Worm (Caenorhabditis elegans) whole organism, late embryonic: ENCODE measurements around the gene nlp-25.

Source experiments
- C08G9.2 ChIP-seq: sonication (generic microtip); optimal IDR thresholded peaks from 2 replicates; lab custom pipeline; 2016; ENCODE audit warnings: mild to moderate bottlenecking, missing genetic modification characterization, moderate library complexity, missing compliant biosample characterization
- K02D7.2 ChIP-seq: sonication (generic microtip); optimal IDR thresholded peaks from 2 replicates; lab custom pipeline; 2017; ENCODE audit warnings: mild to moderate bottlenecking, missing genetic modification characterization, missing compliant biosample characterization
- K09A11.1 ChIP-seq: sonication (generic microtip); optimal IDR thresholded peaks from 2 replicates; lab custom pipeline; 2017; ENCODE audit warnings: antibody characterized with exemption, mild to moderate bottlenecking, missing genetic modification characterization, missing compliant biosample characterization; ENCODE audit not compliant: insufficient read depth
- T23F11.4 ChIP-seq: fragments of 200-800 bp; sonication (Bioruptor generic); optimal IDR thresholded peaks from 2 replicates; lab custom pipeline; 2018; ENCODE audit warnings: mild to moderate bottlenecking, missing genetic modification characterization, missing compliant biosample characterization
- Y22D7AL.16 ChIP-seq: sonication (generic microtip); optimal IDR thresholded peaks from 2 replicates; lab custom pipeline; 2016; ENCODE audit warnings: missing genetic modification characterization, missing compliant biosample characterization
- ceh-19 ChIP-seq: fragments of 200-800 bp; sonication (Bioruptor generic); optimal IDR thresholded peaks from 2 replicates; lab custom pipeline; 2018; ENCODE audit warnings: mild to moderate bottlenecking, missing genetic modification characterization, missing compliant biosample characterization
- ceh-2 ChIP-seq: sonication (generic microtip); optimal IDR thresholded peaks from 2 replicates; lab custom pipeline; 2016; ENCODE audit warnings: missing genotype, missing genetic modification characterization, missing compliant biosample characterization
- ceh-24 ChIP-seq: sonication (generic microtip); optimal IDR thresholded peaks from 2 replicates; lab custom pipeline; 2016; ENCODE audit warnings: mild to moderate bottlenecking, missing genetic modification characterization, missing compliant biosample characterization
- ceh-30 ChIP-seq: fragments of 150-350 bp; optimal IDR thresholded peaks from 2 replicates; lab custom pipeline; 2014; ENCODE audit warnings: missing biosample characterization, missing genetic modification characterization
- ceh-9 ChIP-seq: sonication (generic microtip); optimal IDR thresholded peaks from 2 replicates; lab custom pipeline; 2016; ENCODE audit warnings: mild to moderate bottlenecking, missing genetic modification characterization, inconsistent platforms, missing compliant biosample characterization
- dmd-4 ChIP-seq: sonication (generic microtip); optimal IDR thresholded peaks from 2 replicates; lab custom pipeline; 2016; ENCODE audit warnings: borderline replicate concordance, missing genetic modification characterization, missing compliant biosample characterization
- elt-2 ChIP-seq: sonication (generic microtip); optimal IDR thresholded peaks from 2 replicates; lab custom pipeline; 2016; ENCODE audit warnings: missing genetic modification reagents, missing genetic modification characterization, missing compliant biosample characterization
- eyg-1 ChIP-seq: sonication (generic microtip); optimal IDR thresholded peaks from 2 replicates; lab custom pipeline; 2016; ENCODE audit warnings: missing genotype, missing genetic modification characterization, missing compliant biosample characterization
- fkh-10 ChIP-seq: fragments of 150-350 bp; optimal IDR thresholded peaks from 2 replicates; lab custom pipeline; 2014; ENCODE audit warnings: missing biosample characterization, missing genetic modification reagents, missing genetic modification characterization
- fkh-6 ChIP-seq: sonication (generic microtip); optimal IDR thresholded peaks from 2 replicates; lab custom pipeline; 2016; ENCODE audit warnings: missing genetic modification characterization, missing compliant biosample characterization
- gmeb-2 ChIP-seq: sonication (generic microtip); optimal IDR thresholded peaks from 2 replicates; lab custom pipeline; 2016; ENCODE audit warnings: missing genetic modification characterization, inconsistent platforms, missing compliant biosample characterization
- hlh-30 ChIP-seq: sonication (generic microtip); optimal IDR thresholded peaks from 2 replicates; lab custom pipeline; 2017; ENCODE audit warnings: antibody characterized with exemption, missing genetic modification characterization, missing compliant biosample characterization; ENCODE audit not compliant: insufficient read depth
- hlh-8 ChIP-seq: sonication (generic microtip); optimal IDR thresholded peaks from 2 replicates; lab custom pipeline; 2016; ENCODE audit warnings: missing genotype, missing genetic modification characterization, missing compliant biosample characterization
- lim-6 ChIP-seq: sonication (generic microtip); optimal IDR thresholded peaks from 2 replicates; lab custom pipeline; 2016; ENCODE audit warnings: missing genetic modification characterization, missing compliant biosample characterization
- madf-2 ChIP-seq: sonication (generic microtip); optimal IDR thresholded peaks from 2 replicates; lab custom pipeline; 2017; ENCODE audit warnings: missing genetic modification characterization, missing compliant biosample characterization
- nhr-11 ChIP-seq: fragments of 150-350 bp; optimal IDR thresholded peaks from 2 replicates; lab custom pipeline; 2014; ENCODE audit warnings: missing biosample characterization, missing genetic modification characterization
- nhr-232 ChIP-seq: sonication (generic microtip); optimal IDR thresholded peaks from 2 replicates; lab custom pipeline; 2016; ENCODE audit warnings: missing genetic modification characterization, missing compliant biosample characterization
- pax-1 ChIP-seq: fragments of 150-350 bp; optimal IDR thresholded peaks from 2 replicates; lab custom pipeline; 2014; ENCODE audit warnings: missing biosample characterization, missing genetic modification characterization
- pha-2 ChIP-seq: sonication (generic microtip); optimal IDR thresholded peaks from 2 replicates; lab custom pipeline; 2017; ENCODE audit warnings: mild to moderate bottlenecking, missing genetic modification characterization, missing compliant biosample characterization
- pha-4 ChIP-seq: fragments of 150-350 bp; optimal IDR thresholded peaks from 2 replicates; lab custom pipeline; 2018; ENCODE audit warnings: missing biosample characterization, missing genetic modification reagents, missing genetic modification characterization
- ref-2 ChIP-seq: sonication (generic microtip); optimal IDR thresholded peaks from 2 replicates; lab custom pipeline; 2016; ENCODE audit warnings: missing genetic modification characterization, missing compliant biosample characterization
- rnt-1 ChIP-seq: sonication (generic microtip); optimal IDR thresholded peaks from 2 replicates; lab custom pipeline; 2016; ENCODE audit warnings: missing genetic modification characterization, missing compliant biosample characterization
- tbx-2 ChIP-seq: sonication (generic microtip); optimal IDR thresholded peaks from 2 replicates; lab custom pipeline; 2016; ENCODE audit warnings: missing genetic modification characterization, missing compliant biosample characterization
- ttx-3 ChIP-seq: sonication (generic microtip); optimal IDR thresholded peaks from 2 replicates; lab custom pipeline; 2016; ENCODE audit warnings: missing genetic modification reagents, missing genetic modification characterization, missing compliant biosample characterization
- unc-3 ChIP-seq, 2 experiments: fragments of 200-800 bp in 1 of 2; sonication (Bioruptor generic) in 1 of 2; sonication (generic microtip) in 1 of 2; conservative IDR thresholded peaks in 1 of 2; optimal IDR thresholded peaks in 1 of 2; 2 replicates each; pipeline versions ENCODE4 v1.3.6 to Lab custom; 2016 to 2022; ENCODE audit warnings: missing compliant biosample characterization in 2 of 2, missing genetic modification characterization in 2 of 2, missing genetic modification reagents in 1 of 2
- unc-42 ChIP-seq: sonication (generic microtip); optimal IDR thresholded peaks from 2 replicates; lab custom pipeline; 2016; ENCODE audit warnings: missing genotype, missing genetic modification characterization, missing compliant biosample characterization
- unc-86 ChIP-seq: sonication (generic microtip); optimal IDR thresholded peaks from 2 replicates; lab custom pipeline; 2016; ENCODE audit warnings: missing genetic modification characterization, missing compliant biosample characterization
- zip-5 ChIP-seq: sonication (generic microtip); optimal IDR thresholded peaks from 2 replicates; lab custom pipeline; 2016; ENCODE audit warnings: missing genetic modification characterization, missing compliant biosample characterization

Gene nlp-25

ce11 chrV:19622440-19622914 lies 16.5 kb downstream of the nlp-25 start, which contains the start of gene Y43F8C.3 (continued):
- peak; percentile 17 for TF ChIP-seq T23F11.4 (GFP tag; lab: Kevin White, UChicago)
- TF ChIP-seq lim-6 (tag; lab: Kevin White, UChicago): no peak
- no peak for TF ChIP-seq C08G9.2 (tag; lab: Kevin White, UChicago)
- TF ChIP-seq K09A11.1 (tag; lab: Kevin White, UChicago): peak; percentile 51
- TF ChIP-seq ceh-19 (GFP tag; lab: Kevin White, UChicago): peak; percentile 72
- TF ChIP-seq unc-42: no peak
- TF ChIP-seq nhr-232: no peak
- TF ChIP-seq dmd-4 (tag; lab: Kevin White, UChicago): no peak
- TF ChIP-seq elt-2: peak; percentile 41
- no peak for TF ChIP-seq K02D7.2 (tag; lab: Kevin White, UChicago)

- TF ChIP-seq elt-2 (peak; percentile 81), lim-6 (tag; lab: Kevin White, UChicago) (no peak)
Measured at ce11 chrV:19623523-19624312, 17.7 kb downstream of the nlp-25 start.

- no peak for TF ChIP-seq tbx-2 (tag; lab: Kevin White, UChicago)
- TF ChIP-seq dmd-4 (tag; lab: Kevin White, UChicago): no peak
- no peak for TF ChIP-seq pha-4 (tag; lab: Kevin White, UChicago)
- no peak for TF ChIP-seq ceh-30 (tag; lab: Kevin White, UChicago)
- TF ChIP-seq fkh-6: no peak
- no peak for TF ChIP-seq ref-2 (tag; lab: Kevin White, UChicago)
- TF ChIP-seq madf-2 (tag; lab: Kevin White, UChicago): no peak
- no peak for TF ChIP-seq pha-2 (tag; lab: Kevin White, UChicago)
- no peak for TF ChIP-seq lim-6 (tag; lab: Kevin White, UChicago)
- no peak for TF ChIP-seq gmeb-2
Measured at ce11 chrV:19624749-19625148, 18.8 kb downstream of the nlp-25 start, which contains the start of gene dyf-19. dyf-19 (plus strand) TSS chrV:19625049.

- TF ChIP-seq nhr-11 (no peak), ceh-2 (tag; lab: Kevin White, UChicago) (no peak), rnt-1 (tag; lab: Kevin White, UChicago) (no peak), Y22D7AL.16 (tag; lab: Kevin White, UChicago) (no peak), ceh-24 (tag; lab: Kevin White, UChicago) (no peak), pax-1 (tag; lab: Kevin White, UChicago) (no peak), hlh-8 (tag; lab: Kevin White, UChicago) (no peak), unc-86 (tag; lab: Kevin White, UChicago) (no peak), hlh-30 (tag; lab: Kevin White, UChicago) (no peak), ttx-3 (tag; lab: Kevin White, UChicago) (no peak), nhr-232 (no peak)
Measured at ce11 chrV:19625719-19626118, 19.7 kb downstream of the nlp-25 start.

- no peak for TF ChIP-seq zip-5
- peak; percentile 11; the same call in 1 of the 2 replicates for TF ChIP-seq unc-3 (GFP tag; conservative IDR thresholded peaks at IDR 0.05; lab: Robert Waterston, UW)
- no peak for TF ChIP-seq unc-3 (tag; optimal IDR thresholded peaks at IDR 0.05; lab: Kevin White, UChicago)
- no peak for TF ChIP-seq fkh-10
- no peak for TF ChIP-seq pax-1 (tag; lab: Kevin White, UChicago)
- no peak for TF ChIP-seq eyg-1
- TF ChIP-seq unc-86 (tag; lab: Kevin White, UChicago): no peak
- no peak for TF ChIP-seq ceh-9
Measured at ce11 chrV:19629544-19629943, 23.6 kb downstream of the nlp-25 start.
